Worm (Caenorhabditis elegans) whole organism, L1 larva: Measurements from ENCODE around the gene deb-1.
A peak's percentile ranks its signal among the peaks of the same experiment; 100 is the strongest.

Experiments
- F16B12.6 ChIP-seq: fragments of 150-350 bp; optimal IDR thresholded peaks from 2 replicates; lab custom pipeline; 2014; ENCODE audit warnings: missing biosample characterization, missing genetic modification characterization
- Y116A8C.19 ChIP-seq: sonication (generic microtip); optimal IDR thresholded peaks from 2 replicates; lab custom pipeline; 2016; ENCODE audit warnings: missing compliant biosample characterization, missing genetic modification characterization, borderline replicate concordance
- aha-1 ChIP-seq: fragments of 150-350 bp; optimal IDR thresholded peaks from 2 replicates; lab custom pipeline; 2014; ENCODE audit warnings: missing biosample characterization, missing genetic modification characterization
- aly-2 ChIP-seq: fragments of 150-350 bp; optimal IDR thresholded peaks from 2 replicates; lab custom pipeline; 2014; ENCODE audit warnings: missing biosample characterization, missing genetic modification characterization
- blmp-1 ChIP-seq: fragments of 150-350 bp; optimal IDR thresholded peaks from 2 replicates; lab custom pipeline; 2014; ENCODE audit warnings: missing biosample characterization, missing genetic modification characterization
- ceh-88 ChIP-seq: fragments of 200-800 bp; sonication (Bioruptor generic); IDR thresholded peaks from 2 replicates; pipeline ENCODE4 v1.3.6; 2022; ENCODE audit warnings: missing genetic modification characterization, missing compliant biosample characterization
- ceh-90 ChIP-seq: sonication (generic microtip); optimal IDR thresholded peaks from 2 replicates; lab custom pipeline; 2016; ENCODE audit warnings: missing genetic modification characterization, missing compliant biosample characterization
- dpl-1 ChIP-seq, 3 experiments: fragments of 150-350 bp in 2 of 3; sonication (generic microtip) in 1 of 3; optimal IDR thresholded peaks; 2 replicates each; lab custom pipeline; 2014 to 2017; ENCODE audit warnings: missing biosample characterization in 3 of 3, missing genetic modification characterization in 3 of 3, missing genetic modification reagents in 3 of 3
- dsc-1 ChIP-seq: sonication (generic microtip); optimal IDR thresholded peaks from 2 replicates; lab custom pipeline; 2016; ENCODE audit warnings: mild to moderate bottlenecking, missing genetic modification characterization, missing compliant biosample characterization
- efl-3 ChIP-seq: fragments of 200-800 bp; sonication (Bioruptor generic); optimal IDR thresholded peaks from 2 replicates; lab custom pipeline; 2018; ENCODE audit warnings: mild to moderate bottlenecking, missing genetic modification characterization, missing compliant biosample characterization
- egl-13 ChIP-seq: sonication (generic microtip); optimal IDR thresholded peaks from 2 replicates; lab custom pipeline; 2016; ENCODE audit warnings: missing genotype, missing genetic modification reagents, missing genetic modification characterization, missing compliant biosample characterization
- elt-2 ChIP-seq: sonication (generic microtip); optimal IDR thresholded peaks from 2 replicates; lab custom pipeline; 2016; ENCODE audit warnings: missing genetic modification characterization, mild to moderate bottlenecking, inconsistent platforms, missing compliant biosample characterization, missing genetic modification reagents
- elt-3 ChIP-seq, 6 experiments: fragments of 150-350 bp in 1 of 6; sonication (generic microtip); optimal IDR thresholded peaks; 2 replicates each; lab custom pipeline; 2017 to 2018; ENCODE audit warnings: missing biosample characterization in 6 of 6, missing genetic modification characterization in 6 of 6, inconsistent platforms in 1 of 6
- fkh-10 ChIP-seq: sonication (generic microtip); optimal IDR thresholded peaks from 2 replicates; lab custom pipeline; 2017; ENCODE audit warnings: missing biosample characterization, missing genetic modification reagents, missing genetic modification characterization
- fkh-4 ChIP-seq: sonication (generic microtip); optimal IDR thresholded peaks from 2 replicates; lab custom pipeline; 2016; ENCODE audit warnings: missing compliant biosample characterization, missing genetic modification characterization, borderline replicate concordance
- fos-1 ChIP-seq: fragments of 150-350 bp; optimal IDR thresholded peaks from 2 replicates; lab custom pipeline; 2014; ENCODE audit warnings: missing biosample characterization, missing genetic modification characterization
- grh-1 ChIP-seq: fragments of 200-800 bp; sonication (Bioruptor generic); IDR thresholded peaks from 2 replicates; pipeline ENCODE4 v1.3.6; 2022; ENCODE audit warnings: missing genetic modification reagents, missing genetic modification characterization, missing compliant biosample characterization
- hpl-2 ChIP-seq: fragments of 150-350 bp; optimal IDR thresholded peaks from 2 replicates; lab custom pipeline; 2014; ENCODE audit warnings: missing biosample characterization, missing genetic modification reagents, missing genetic modification characterization
- irx-1 ChIP-seq: sonication (generic microtip); optimal IDR thresholded peaks from 2 replicates; lab custom pipeline; 2016; ENCODE audit warnings: missing genetic modification characterization, missing compliant biosample characterization
- isw-1 ChIP-seq: fragments of 200-800 bp; sonication (Bioruptor generic); IDR thresholded peaks from 2 replicates; pipeline ENCODE4 v1.3.6; 2022; ENCODE audit warnings: missing genetic modification characterization, missing compliant biosample characterization
- lin-13 ChIP-seq: fragments of 150-350 bp; optimal IDR thresholded peaks from 2 replicates; lab custom pipeline; 2014; ENCODE audit warnings: missing biosample characterization, missing genetic modification reagents, missing genetic modification characterization
- lin-14 ChIP-seq: fragments of 200-800 bp; sonication (Bioruptor generic); optimal IDR thresholded peaks from 2 replicates; lab custom pipeline; 2018; ENCODE audit warnings: mild to moderate bottlenecking, missing genetic modification characterization, moderate library complexity, missing compliant biosample characterization
- lin-15B ChIP-seq: fragments of 150-350 bp; sonication (generic microtip); optimal IDR thresholded peaks from 3 replicates; lab custom pipeline; 2014; ENCODE audit warnings: missing biosample characterization, missing genetic modification characterization
- lin-39 ChIP-seq: fragments of 150-350 bp; optimal IDR thresholded peaks from 2 replicates; lab custom pipeline; 2014; ENCODE audit warnings: missing biosample characterization, missing genetic modification reagents, missing genetic modification characterization
- lir-3 ChIP-seq: sonication (generic microtip); optimal IDR thresholded peaks from 2 replicates; lab custom pipeline; 2016; ENCODE audit warnings: mild to moderate bottlenecking, missing genetic modification characterization, moderate library complexity, missing compliant biosample characterization; ENCODE audit not compliant: poor library complexity
- lsy-2 ChIP-seq, 2 experiments: fragments of 150-350 bp; optimal IDR thresholded peaks; 2 replicates each; lab custom pipeline; 2014; ENCODE audit warnings: missing biosample characterization in 2 of 2, missing genetic modification characterization in 2 of 2
- mab-9 ChIP-seq: fragments of 200-800 bp; sonication (Bioruptor generic); IDR thresholded peaks from 2 replicates; pipeline ENCODE4 v1.3.6; 2022; ENCODE audit warnings: missing genetic modification reagents, missing genetic modification characterization, missing compliant biosample characterization
- nhr-12 ChIP-seq: sonication (generic microtip); optimal IDR thresholded peaks from 2 replicates; lab custom pipeline; 2017; ENCODE audit warnings: missing biosample characterization, missing genetic modification characterization
- nhr-20 ChIP-seq: sonication (generic microtip); optimal IDR thresholded peaks from 2 replicates; lab custom pipeline; 2016; ENCODE audit warnings: mild to moderate bottlenecking, missing genetic modification characterization, missing compliant biosample characterization
- nhr-47 ChIP-seq: sonication (generic microtip); optimal IDR thresholded peaks from 2 replicates; lab custom pipeline; 2016; ENCODE audit warnings: mild to moderate bottlenecking, missing genetic modification characterization, moderate library complexity, missing compliant biosample characterization
- nhr-71 ChIP-seq: sonication (generic microtip); optimal IDR thresholded peaks from 2 replicates; lab custom pipeline; 2016; ENCODE audit warnings: mild to moderate bottlenecking, missing genetic modification characterization, moderate library complexity, missing compliant biosample characterization
- nhr-76 ChIP-seq: sonication (generic microtip); optimal IDR thresholded peaks from 2 replicates; lab custom pipeline; 2017; ENCODE audit warnings: missing biosample characterization, missing genetic modification characterization
- nhr-77 ChIP-seq: fragments of 150-350 bp; optimal IDR thresholded peaks from 2 replicates; lab custom pipeline; 2014; ENCODE audit warnings: missing biosample characterization, missing genetic modification characterization
- nhr-84 ChIP-seq: sonication (generic microtip); optimal IDR thresholded peaks from 2 replicates; lab custom pipeline; 2017; ENCODE audit warnings: missing biosample characterization, missing genetic modification characterization
- nhr-90 ChIP-seq: sonication (generic microtip); optimal IDR thresholded peaks from 2 replicates; lab custom pipeline; 2016; ENCODE audit warnings: mild to moderate bottlenecking, missing genetic modification characterization, missing compliant biosample characterization; ENCODE audit not compliant: poor library complexity
- pag-3 ChIP-seq: sonication (generic microtip); optimal IDR thresholded peaks from 2 replicates; lab custom pipeline; 2017; ENCODE audit warnings: missing genetic modification characterization, mild to moderate bottlenecking, missing compliant biosample characterization, antibody characterized with exemption, borderline replicate concordance; ENCODE audit not compliant: insufficient read depth
- pax-3 ChIP-seq: fragments of 200-800 bp; sonication (Bioruptor generic); optimal IDR thresholded peaks from 2 replicates; lab custom pipeline; 2018; ENCODE audit warnings: mild to moderate bottlenecking, missing genetic modification characterization, moderate library complexity, missing compliant biosample characterization
- skn-1 ChIP-seq: fragments of 150-350 bp; optimal IDR thresholded peaks from 2 replicates; lab custom pipeline; 2014; ENCODE audit warnings: missing biosample characterization, missing genetic modification characterization
- snpc-4 ChIP-seq: fragments of 150-350 bp; optimal IDR thresholded peaks from 2 replicates; lab custom pipeline; 2014; ENCODE audit warnings: missing biosample characterization, missing genetic modification characterization
- snu-23 ChIP-seq: sonication (generic microtip); optimal IDR thresholded peaks from 2 replicates; lab custom pipeline; 2016; ENCODE audit warnings: missing genetic modification characterization, missing compliant biosample characterization
- sptf-1 ChIP-seq: fragments of 150-350 bp; optimal IDR thresholded peaks from 2 replicates; lab custom pipeline; 2014; ENCODE audit warnings: missing biosample characterization, missing genetic modification characterization
- sup-37 ChIP-seq: fragments of 200-800 bp; sonication (Bioruptor generic); optimal IDR thresholded peaks from 2 replicates; lab custom pipeline; 2018; ENCODE audit warnings: mild to moderate bottlenecking, missing genetic modification characterization, missing compliant biosample characterization
- swsn-7 ChIP-seq: sonication (generic microtip); optimal IDR thresholded peaks from 2 replicates; lab custom pipeline; 2016; ENCODE audit warnings: missing genetic modification characterization, missing compliant biosample characterization
- tbx-2 ChIP-seq: sonication (generic microtip); optimal IDR thresholded peaks from 2 replicates; lab custom pipeline; 2016; ENCODE audit warnings: missing genetic modification characterization, missing compliant biosample characterization
- unc-130 ChIP-seq: fragments of 150-350 bp; optimal IDR thresholded peaks from 2 replicates; lab custom pipeline; 2017; ENCODE audit warnings: missing biosample characterization, missing genetic modification characterization, inconsistent platforms
- unc-30 ChIP-seq: sonication (generic microtip); optimal IDR thresholded peaks from 2 replicates; lab custom pipeline; 2017; ENCODE audit warnings: missing biosample characterization, missing genetic modification characterization
- unc-86 ChIP-seq: sonication (generic microtip); optimal IDR thresholded peaks from 2 replicates; lab custom pipeline; 2016; ENCODE audit warnings: missing genetic modification characterization, missing compliant biosample characterization
- xbp-1 ChIP-seq: sonication (generic microtip); optimal IDR thresholded peaks from 2 replicates; lab custom pipeline; 2016; ENCODE audit warnings: missing genetic modification characterization, missing compliant biosample characterization
- zip-4 ChIP-seq: fragments of 200-800 bp; sonication (Bioruptor generic); optimal IDR thresholded peaks from 2 replicates; lab custom pipeline; 2018; ENCODE audit warnings: mild to moderate bottlenecking, missing genetic modification characterization, moderate library complexity, missing compliant biosample characterization
- ztf-11 ChIP-seq, 2 experiments: sonication (generic microtip); optimal IDR thresholded peaks; 2 replicates each; lab custom pipeline; 2016 to 2017; ENCODE audit warnings: missing genetic modification characterization in 2 of 2, missing biosample characterization in 1 of 2, missing compliant biosample characterization in 1 of 2
- ztf-4 ChIP-seq: fragments of 150-350 bp; optimal IDR thresholded peaks from 2 replicates; lab custom pipeline; 2014; ENCODE audit warnings: missing biosample characterization, missing genetic modification characterization

Gene deb-1

ce11 chrIV:7039476-7040261 lies 54.4 kb downstream of the deb-1 start, which contains the start of the genes cogc-2 and klp-18:
Gene cogc-2, minus strand, starts transcription at chrIV:7039580.
Gene klp-18, plus strand, starts transcription at chrIV:7040211.
- TF ChIP-seq nhr-47 (tag; lab: Kevin White, UChicago) (peak; percentile 88), nhr-90 (tag; lab: Kevin White, UChicago) (peak; percentile 85), aha-1 (tag; lab: Kevin White, UChicago) (no peak), snpc-4 (tag; lab: Kevin White, UChicago) (peak; percentile 80), F16B12.6 (tag; lab: Kevin White, UChicago) (peak; percentile 50), lin-14 (peak; percentile 83), elt-3 (tag; optimal IDR thresholded peaks at IDR 0.05; lab: Kevin White, UChicago) (peak in 2 of 6 experiments; percentile 71 to 86), dsc-1 (peak; percentile 85), fos-1 (tag; lab: Kevin White, UChicago) (peak; percentile 44), zip-4 (GFP tag; lab: Kevin White, UChicago) (peak; percentile 64), sup-37 (GFP tag; lab: Kevin White, UChicago) (no peak), grh-1 (GFP tag; lab: Robert Waterston, UW) (peak; percentile 78), nhr-77 (peak; percentile 68), pag-3 (tag; lab: Kevin White, UChicago) (no peak), hpl-2 (peak; percentile 63), egl-13 (peak; percentile 74), ceh-90 (tag; lab: Kevin White, UChicago) (peak; percentile 12), ceh-88 (GFP tag; lab: Robert Waterston, UW) (peak; percentile 60; the same call in 1 of the 2 replicates), unc-30 (tag; lab: Kevin White, UChicago) (no peak), nhr-84 (tag; lab: Kevin White, UChicago) (no peak), unc-86 (tag; lab: Kevin White, UChicago) (peak; percentile 83), pax-3 (tag; lab: Kevin White, UChicago) (peak; percentile 32), ztf-11 (tag; optimal IDR thresholded peaks at IDR 0.05; lab: Kevin White, UChicago) (peak in 1 of 2 experiments; percentile 63), nhr-20 (tag; lab: Kevin White, UChicago) (peak; percentile 85), ztf-4 (peak; percentile 62), blmp-1 (tag; lab: Kevin White, UChicago) (peak; percentile 80), skn-1 (tag; lab: Kevin White, UChicago) (peak; percentile 95), mab-9 (peak; percentile 59), elt-2 (tag; lab: Kevin White, UChicago) (peak; percentile 50), fkh-4 (tag; lab: Kevin White, UChicago) (peak; percentile 9), dpl-1 (GFP tag; optimal IDR thresholded peaks at IDR 0.05; lab: Kevin White, UChicago) (peak; percentile 91 to 96 (median 95)), xbp-1 (tag; lab: Kevin White, UChicago) (peak; percentile 83), tbx-2 (peak; percentile 85), isw-1 (GFP tag; lab: Robert Waterston, UW) (peak; percentile 73), unc-130 (tag; lab: Kevin White, UChicago) (peak; percentile 96), swsn-7 (peak; percentile 83), nhr-71 (tag; lab: Kevin White, UChicago) (peak; percentile 90), aly-2 (no peak), sptf-1 (tag; lab: Kevin White, UChicago) (no peak), lin-39 (peak; percentile 75), snu-23 (peak; percentile 91), efl-3 (GFP tag; lab: Kevin White, UChicago) (no peak), Y116A8C.19 (tag; lab: Kevin White, UChicago) (no peak), lin-13 (GFP tag; lab: Kevin White, UChicago) (peak; percentile 70), lsy-2 (tag; optimal IDR thresholded peaks at IDR 0.05; lab: Kevin White, UChicago) (peak; percentile 87 to 91), nhr-12 (tag; lab: Kevin White, UChicago) (no peak), lir-3 (tag; lab: Kevin White, UChicago) (peak; percentile 74), irx-1 (tag; lab: Kevin White, UChicago) (peak; percentile 71), lin-15B (tag; lab: Kevin White, UChicago) (peak; percentile 75), fkh-10 (GFP tag; lab: Kevin White, UChicago) (peak; percentile 51), nhr-76 (tag; lab: Kevin White, UChicago) (peak; percentile 69)
